Worm (Caenorhabditis elegans) whole organism, early embryonic: ENCODE measurements around the gene Y54G2A.26.

Experiments used
- aly-1 ChIP-seq: sonication (generic microtip); optimal IDR thresholded peaks from 2 replicates; lab custom pipeline; 2016; ENCODE audit warnings: missing genetic modification characterization, missing compliant biosample characterization
- ama-1 ChIP-seq: fragments of 150-350 bp; optimal IDR thresholded peaks from 2 replicates; lab custom pipeline; 2014
- ets-7 ChIP-seq: sonication (generic microtip); optimal IDR thresholded peaks from 2 replicates; lab custom pipeline; 2016; ENCODE audit warnings: missing genotype, missing genetic modification characterization, missing compliant biosample characterization
- tbx-11 ChIP-seq: fragments of 200-800 bp; sonication (Bioruptor generic); IDR thresholded peaks from 2 replicates; pipeline ENCODE4 v1.3.6; 2022; ENCODE audit warnings: missing genetic modification characterization, missing compliant biosample characterization
- tbx-37 ChIP-seq: fragments of 200-800 bp; sonication (Bioruptor generic); conservative IDR thresholded peaks from 2 replicates; pipeline ENCODE4 v1.3.6; 2022; ENCODE audit warnings: missing genetic modification reagents, missing genetic modification characterization, missing compliant biosample characterization

DNA sequence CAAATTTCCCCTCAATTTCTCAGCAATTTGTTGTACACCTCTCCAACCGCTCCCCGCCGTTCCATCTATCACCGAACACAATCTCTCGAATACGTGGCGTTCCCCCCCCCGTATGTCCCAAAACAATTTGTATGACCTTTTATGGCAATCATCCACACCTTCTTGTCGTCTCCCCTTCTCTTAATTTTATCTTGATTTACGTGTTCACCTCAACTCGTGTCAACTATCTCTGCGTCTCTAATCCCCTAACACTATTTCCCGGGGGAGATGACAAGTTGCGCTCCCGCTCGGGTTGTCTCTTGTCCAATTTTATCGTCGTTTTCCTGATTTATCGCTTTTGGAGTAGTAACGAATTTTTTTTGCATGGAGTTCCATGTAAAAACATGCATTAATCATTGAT is 19.3 kb upstream of the Y54G2A.26 start:
- TF ChIP-seq ets-7 (no peak), ama-1 (lab: Kevin White, UChicago) (no peak), tbx-11 (GFP tag; lab: Robert Waterston, UW) (no peak), tbx-37 (no peak), aly-1 (tag; lab: Kevin White, UChicago) (no peak)
